Worm (Caenorhabditis elegans): ENCODE measurements around the gene B0334.20.
A peak's percentile ranks its signal among the peaks of the same experiment; 100 is the strongest.

The B0334.20 gene

DNA sequence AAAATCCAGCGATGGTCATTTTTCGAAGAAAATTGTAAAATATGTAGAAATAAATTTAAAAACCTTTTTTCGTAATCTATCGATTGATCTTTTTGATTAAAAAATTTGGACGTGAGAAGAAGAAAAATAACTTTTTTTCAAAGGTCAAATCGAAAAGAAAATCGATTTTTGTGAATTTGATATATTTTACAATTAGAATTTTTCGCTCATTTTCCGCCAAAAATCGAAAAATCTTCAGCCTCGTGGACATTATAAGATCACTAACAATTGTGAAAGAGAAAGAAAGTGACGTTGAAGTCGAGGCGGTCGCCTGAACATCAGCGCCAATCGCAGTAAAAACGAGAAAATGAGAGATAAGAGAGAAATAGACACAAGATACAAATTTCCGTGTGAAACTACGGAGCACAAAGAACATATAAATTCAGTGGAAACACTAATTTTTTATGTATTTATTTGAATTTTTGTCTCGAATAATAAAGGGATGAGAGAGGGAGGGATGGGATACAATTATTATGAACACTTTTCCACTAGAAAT lies 30.6 kb downstream of the B0334.20 start, which contains the start of gene cisd-1:
TSS of gene cisd-1 (minus strand) at position 51 of the 535 bp plus-strand sequence.
- no peak for TF ChIP-seq fkh-10 (GFP tag; optimal IDR thresholded peaks at IDR 0.05)
- TF ChIP-seq ceh-9 (tag; optimal IDR thresholded peaks at IDR 0.05) = no peak
- TF ChIP-seq fkh-2 (tag; optimal IDR thresholded peaks at IDR 0.05) = no peak
- TF ChIP-seq nhr-76 (tag; optimal IDR thresholded peaks at IDR 0.05) = no peak
- no peak for TF ChIP-seq ztf-11 (tag; optimal IDR thresholded peaks at IDR 0.05)
- no peak for TF ChIP-seq mdl-1 (tag; optimal IDR thresholded peaks at IDR 0.05)
- TF ChIP-seq nfya-1 (tag; optimal IDR thresholded peaks at IDR 0.05; ENCODE audit: insufficient read depth) = peak; percentile 21
- TF ChIP-seq egl-5 (tag; optimal IDR thresholded peaks at IDR 0.05) = no peak
- TF ChIP-seq eor-1 (tag; optimal IDR thresholded peaks at IDR 0.05) = no peak
- no peak for TF ChIP-seq hmg-11 (tag; optimal IDR thresholded peaks at IDR 0.05)
- TF ChIP-seq lsy-12 (tag; optimal IDR thresholded peaks at IDR 0.05) = no peak
- TF ChIP-seq nhr-11 (tag; optimal IDR thresholded peaks at IDR 0.05) = no peak
- TF ChIP-seq nhr-25 (tag; optimal IDR thresholded peaks at IDR 0.05) = no peak
- no peak for TF ChIP-seq R02D3.7 (tag; optimal IDR thresholded peaks at IDR 0.05)
- peak; percentile 27 for TF ChIP-seq pha-4 (tag; optimal IDR thresholded peaks at IDR 0.05)
- TF ChIP-seq zag-1 (tag; optimal IDR thresholded peaks at IDR 0.05) = no peak
- TF ChIP-seq skn-1 (tag; optimal IDR thresholded peaks at IDR 0.05) = no peak
- TF ChIP-seq nhr-77 (tag; optimal IDR thresholded peaks at IDR 0.05) = no peak
- peak; percentile 52 for TF ChIP-seq pqm-1 (tag; optimal IDR thresholded peaks at IDR 0.05)
- no peak for TF ChIP-seq ceh-16 (tag; optimal IDR thresholded peaks at IDR 0.05)
- no peak for TF ChIP-seq mml-1 (tag; optimal IDR thresholded peaks at IDR 0.05)
- TF ChIP-seq elt-2 (tag; optimal IDR thresholded peaks at IDR 0.05) = peak; percentile 65

DNA sequence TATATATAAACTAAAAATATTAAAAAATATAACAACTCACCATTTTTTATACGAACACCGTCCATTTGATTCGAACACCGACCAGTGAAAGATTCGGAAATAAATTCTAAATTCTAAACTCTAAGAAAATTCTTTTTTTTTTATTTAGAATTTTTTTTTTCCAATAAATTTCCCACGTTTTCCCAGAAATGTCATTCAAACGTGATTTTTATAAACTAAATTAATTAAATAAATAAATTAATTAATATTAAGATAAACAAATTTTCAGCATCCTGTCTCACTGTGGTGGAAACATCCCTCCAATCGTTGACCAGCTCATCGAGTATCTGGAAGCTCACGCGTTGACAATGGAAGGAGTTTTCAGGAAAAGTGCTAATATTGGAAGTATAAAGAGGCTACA lies 32.7 kb downstream of the B0334.20 start, which contains the start of gene klp-17:
TSS of gene klp-17 (minus strand) at position 101 of the 400 bp plus-strand sequence.
- TF ChIP-seq elt-3 (tag; optimal IDR thresholded peaks at IDR 0.05) (no peak), pha-4 (tag; optimal IDR thresholded peaks at IDR 0.05) (no peak), skn-1 (tag; optimal IDR thresholded peaks at IDR 0.05) (no peak), mdl-1 (tag; optimal IDR thresholded peaks at IDR 0.05) (no peak), fkh-2 (tag; optimal IDR thresholded peaks at IDR 0.05) (no peak), lin-15B (tag; optimal IDR thresholded peaks at IDR 0.05) (no peak), fkh-10 (GFP tag; optimal IDR thresholded peaks at IDR 0.05) (no peak), ztf-11 (tag; optimal IDR thresholded peaks at IDR 0.05) (no peak), elt-1 (tag; optimal IDR thresholded peaks at IDR 0.05) (no peak), sea-2 (GFP tag; optimal IDR thresholded peaks at IDR 0.05) (no peak), nhr-25 (tag; optimal IDR thresholded peaks at IDR 0.05) (no peak), egl-27 (tag; optimal IDR thresholded peaks at IDR 0.05) (no peak), lin-39 (tag; optimal IDR thresholded peaks at IDR 0.05) (no peak)

- TF ChIP-seq nhr-23 (tag; optimal IDR thresholded peaks at IDR 0.05) (peak; percentile 71), fos-1 (tag; optimal IDR thresholded peaks at IDR 0.05) (no peak), ama-1 (optimal IDR thresholded peaks at IDR 0.05) (no peak), nhr-67 (tag; optimal IDR thresholded peaks at IDR 0.05) (no peak), aly-2 (tag; optimal IDR thresholded peaks at IDR 0.05) (no peak), ceh-82 (tag; optimal IDR thresholded peaks at IDR 0.05) (no peak), tbx-2 (tag; optimal IDR thresholded peaks at IDR 0.05) (no peak), fkh-2 (tag; optimal IDR thresholded peaks at IDR 0.05) (peak; percentile 53), ceh-28 (tag; optimal IDR thresholded peaks at IDR 0.05) (peak; percentile 70), elt-3 (tag; optimal IDR thresholded peaks at IDR 0.05) (no peak), snpc-4 (tag; optimal IDR thresholded peaks at IDR 0.05) (peak; percentile 29), lin-39 (tag; optimal IDR thresholded peaks at IDR 0.05) (no peak), nhr-25 (tag; optimal IDR thresholded peaks at IDR 0.05) (peak; percentile 83), nhr-76 (tag; optimal IDR thresholded peaks at IDR 0.05) (no peak), nhr-11 (tag; optimal IDR thresholded peaks at IDR 0.05) (no peak), nhr-237 (tag; optimal IDR thresholded peaks at IDR 0.05) (no peak), ztf-4 (tag; optimal IDR thresholded peaks at IDR 0.05) (no peak), fkh-10 (GFP tag; optimal IDR thresholded peaks at IDR 0.05) (no peak), lin-15B (tag; optimal IDR thresholded peaks at IDR 0.05) (peak; percentile 28), R02D3.7 (tag; optimal IDR thresholded peaks at IDR 0.05) (peak; percentile 35), nhr-43 (tag; optimal IDR thresholded peaks at IDR 0.05; ENCODE audit: poor library complexity, severe bottlenecking) (peak; percentile 73), ceh-9 (tag; optimal IDR thresholded peaks at IDR 0.05) (no peak), ztf-11 (tag; optimal IDR thresholded peaks at IDR 0.05) (no peak), eor-1 (tag; optimal IDR thresholded peaks at IDR 0.05) (no peak), pqm-1 (tag; optimal IDR thresholded peaks at IDR 0.05) (peak; percentile 82), jun-1 (tag; optimal IDR thresholded peaks at IDR 0.05) (peak; percentile 47), elt-1 (tag; optimal IDR thresholded peaks at IDR 0.05) (peak; percentile 34), skn-1 (tag; optimal IDR thresholded peaks at IDR 0.05) (no peak), elt-2 (tag; optimal IDR thresholded peaks at IDR 0.05) (peak; percentile 76), hmg-11 (tag; optimal IDR thresholded peaks at IDR 0.05) (peak; percentile 60), ZK546.5 (tag; optimal IDR thresholded peaks at IDR 0.05) (no peak), unc-39 (tag; optimal IDR thresholded peaks at IDR 0.05) (no peak), nfya-1 (tag; optimal IDR thresholded peaks at IDR 0.05; ENCODE audit: insufficient read depth) (peak; percentile 61), pha-4 (tag; optimal IDR thresholded peaks at IDR 0.05) (peak; percentile 70), egl-5 (tag; optimal IDR thresholded peaks at IDR 0.05) (peak; percentile 55)
Measured at ce11 chrII:11464427-11464944, 35.8 kb downstream of the B0334.20 start, which contains the start of the genes aars-1 and rga-1. TSS of gene aars-1 (minus strand) at chrII:11464497. TSS of gene rga-1 (plus strand) at chrII:11464894.
